Worm (Caenorhabditis elegans): ENCODE measurements around the gene B0546.5.

B0546.5 gene

ce11 chrIV:3400941-3401340 is 11.0 kb upstream of the B0546.5 start (continued):
- TF ChIP-seq F49E8.2 (tag; optimal IDR thresholded peaks at IDR 0.05; ENCODE audit: insufficient read depth) = no peak
- TF ChIP-seq C06A6.2 (GFP tag; conservative IDR thresholded peaks at IDR 0.05) = no peak
- no peak for TF ChIP-seq madf-3 (GFP tag; IDR thresholded peaks at IDR 0.05)
- TF ChIP-seq efl-1 (GFP tag; optimal IDR thresholded peaks at IDR 0.05) = no peak

- TF ChIP-seq hlh-12 (tag; optimal IDR thresholded peaks at IDR 0.05) (no peak), rpc-1 (optimal IDR thresholded peaks at IDR 0.05) (no peak), rpc-1 (tag; optimal IDR thresholded peaks at IDR 0.05) (no peak), hmg-1.2 (GFP tag; IDR thresholded peaks at IDR 0.05) (peak; percentile 25; the same call in 1 of the 2 replicates), efl-1 (GFP tag; optimal IDR thresholded peaks at IDR 0.05) (peak; percentile 34), dpl-1 (GFP tag; optimal IDR thresholded peaks at IDR 0.05) (peak; percentile 25), lsl-1 (GFP tag; optimal IDR thresholded peaks at IDR 0.05) (peak; percentile 78), mcd-1 (GFP tag; IDR thresholded peaks at IDR 0.05) (peak; percentile 65), nhr-179 (tag; optimal IDR thresholded peaks at IDR 0.05) (no peak), tbp1 (GFP tag; optimal IDR thresholded peaks at IDR 0.05) (peak; percentile 10), dox-1 (GFP tag; IDR thresholded peaks at IDR 0.05) (peak; percentile 56; the same call in 1 of the 2 replicates), cebp-1 (GFP tag; IDR thresholded peaks at IDR 0.05) (no peak), cebp-1 (tag; optimal IDR thresholded peaks at IDR 0.05) (peak; percentile 8)
Observed at ce11 chrIV:3399015-3399722, 9.3 kb upstream of the B0546.5 start, which contains the start of the genes dyf-3 and pdhb-1. TSS of gene dyf-3 (minus strand) at chrIV:3399231. TSS of gene pdhb-1 (plus strand) at chrIV:3399672.

- no peak for TF ChIP-seq athp-1 (tag; optimal IDR thresholded peaks at IDR 0.05)
- TF ChIP-seq sea-2 (GFP tag; IDR thresholded peaks at IDR 0.05) = no peak
- TF ChIP-seq atf-7 (tag; optimal IDR thresholded peaks at IDR 0.05) = no peak
- TF ChIP-seq ztf-26 (tag; optimal IDR thresholded peaks at IDR 0.05) = no peak
- TF ChIP-seq egrh-3 (GFP tag; IDR thresholded peaks at IDR 0.05) = peak; percentile 50; the same call in 1 of the 2 replicates
- TF ChIP-seq bed-2 (GFP tag; IDR thresholded peaks at IDR 0.05) = 0 out of 2 replicates have a peak, but pooled peaks have one; percentile 26
- no peak for TF ChIP-seq Y79H2A.3 (GFP tag; conservative IDR thresholded peaks at IDR 0.05)
- peak; percentile 62; the same call in 1 of the 2 replicates for TF ChIP-seq zfh-2 (GFP tag; conservative IDR thresholded peaks at IDR 0.05)
- no peak for TF ChIP-seq ztf-6 (GFP tag; IDR thresholded peaks at IDR 0.05)
- TF ChIP-seq lin-54 (GFP tag; optimal IDR thresholded peaks at IDR 0.05) = no peak
- no peak for TF ChIP-seq tbx-9 (tag; optimal IDR thresholded peaks at IDR 0.05; ENCODE audit: borderline replicate concordance)
- TF ChIP-seq repo-1 (tag; optimal IDR thresholded peaks at IDR 0.05) = no peak
- TF ChIP-seq lin-26 (GFP tag; IDR thresholded peaks at IDR 0.05) = no peak
- TF ChIP-seq rec-8 (tag; optimal IDR thresholded peaks at IDR 0.05) = no peak
- no peak for TF ChIP-seq ztf-25 (GFP tag; IDR thresholded peaks at IDR 0.05)
- no peak for TF ChIP-seq ceh-27 (GFP tag; optimal IDR thresholded peaks at IDR 0.05)
- no peak for TF ChIP-seq lir-1 (GFP tag; conservative IDR thresholded peaks at IDR 0.05)
Observed at ce11 chrIV:3398078-3398477, 8.2 kb upstream of the B0546.5 start.

- TF ChIP-seq nhr-80 (tag; optimal IDR thresholded peaks at IDR 0.05) = no peak
- no peak for TF ChIP-seq die-1 (tag; optimal IDR thresholded peaks at IDR 0.05)
- no peak for TF ChIP-seq nhr-90 (tag; optimal IDR thresholded peaks at IDR 0.05)
- TF ChIP-seq nfya-1 (tag; optimal IDR thresholded peaks at IDR 0.05; ENCODE audit: borderline replicate concordance, insufficient read depth) = no peak
- TF ChIP-seq unc-130 (GFP tag; optimal IDR thresholded peaks at IDR 0.05) = no peak
- no peak for TF ChIP-seq sptf-2 (GFP tag; optimal IDR thresholded peaks at IDR 0.05)
- no peak for TF ChIP-seq F52B5.7 (tag; optimal IDR thresholded peaks at IDR 0.05)
- no peak for TF ChIP-seq attf-5 (GFP tag; optimal IDR thresholded peaks at IDR 0.05)
- TF ChIP-seq tbp1 (GFP tag; optimal IDR thresholded peaks at IDR 0.05) = no peak
- TF ChIP-seq repo-1 (tag; optimal IDR thresholded peaks at IDR 0.05) = no peak
Observed at ce11 chrIV:3395581-3395980, 5.7 kb upstream of the B0546.5 start, which contains the start of gene C04C3.14. TSS of gene C04C3.14 (plus strand) at chrIV:3395881.
